Fruit fly (Drosophila melanogaster): ENCODE results near the gene CG31088.

The CG31088 gene

DNA sequence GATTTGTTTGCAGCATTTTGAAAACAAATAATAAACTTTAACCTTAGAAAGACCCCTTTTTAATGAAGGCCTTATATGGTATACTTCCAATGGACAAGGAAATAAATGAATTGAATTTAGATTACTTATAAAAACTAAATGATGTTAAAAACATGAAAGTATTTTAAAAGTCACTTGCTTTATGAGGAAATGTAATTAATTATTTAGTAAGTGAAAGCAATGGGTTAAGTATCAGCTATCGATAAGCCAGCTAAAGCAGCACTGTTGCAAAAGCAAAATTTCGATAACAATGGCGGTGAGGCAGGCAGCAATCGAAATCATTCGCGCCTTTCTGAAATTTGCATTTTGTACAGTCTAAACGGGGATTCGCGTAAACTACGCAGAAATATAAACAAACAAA, 14.4 kb upstream of the CG31088 start, which contains the start of the genes CG32856 and Rbf2 (continued):
- TF ChIP-seq CG2199 (GFP tag; IDR thresholded peaks at IDR 0.05) (no peak), h (optimal IDR thresholded peaks at IDR 0.05) (no peak), chif (GFP tag; optimal IDR thresholded peaks at IDR 0.05) (peak in 1 of 2 experiments; percentile 69), sd (tag; optimal IDR thresholded peaks at IDR 0.05) (no peak), slbo (GFP tag; IDR thresholded peaks at IDR 0.05) (peak; percentile 94), wek (GFP tag; optimal IDR thresholded peaks at IDR 0.05) (peak; percentile 69), CG8281 (tag; optimal IDR thresholded peaks at IDR 0.05) (no peak), NK7.1 (GFP tag; optimal IDR thresholded peaks at IDR 0.05) (no peak), wdn (GFP tag; IDR thresholded peaks at IDR 0.05) (peak; percentile 70), lov (optimal IDR thresholded peaks at IDR 0.05) (no peak), lov (GFP tag; IDR thresholded peaks at IDR 0.05) (no peak), ato (GFP tag; IDR thresholded peaks at IDR 0.05; ENCODE audit: partially characterized antibody) (peak; percentile 89), jing (GFP tag; optimal IDR thresholded peaks at IDR 0.05) (peak; percentile 49), CG7357 (GFP tag; IDR thresholded peaks at IDR 0.05) (0 out of 3 replicates have a peak, but pooled peaks have one; percentile 16), pan (optimal IDR thresholded peaks at IDR 0.05) (no peak), pan (GFP tag; optimal IDR thresholded peaks at IDR 0.05 in 1 of 2, IDR thresholded peaks at IDR 0.05 in 1 of 2) (no peak), CoRest (tag; optimal IDR thresholded peaks at IDR 0.05) (peak; percentile 93), fd96Cb (tag; optimal IDR thresholded peaks at IDR 0.05) (no peak), Hr78 (GFP tag; optimal IDR thresholded peaks at IDR 0.05) (no peak), eyg (GFP tag; optimal IDR thresholded peaks at IDR 0.05) (no peak), kay (GFP tag; optimal IDR thresholded peaks at IDR 0.05) (peak; percentile 39), Asciz (GFP tag; optimal IDR thresholded peaks at IDR 0.05) (no peak), Sox102F (GFP tag; optimal IDR thresholded peaks at IDR 0.05) (peak; percentile 90), CG15269 (tag; optimal IDR thresholded peaks at IDR 0.05) (peak; percentile 90), CG4854 (GFP tag; optimal IDR thresholded peaks at IDR 0.05) (peak; percentile 41), sc (optimal IDR thresholded peaks at IDR 0.05) (no peak), sc (GFP tag; optimal IDR thresholded peaks at IDR 0.05) (no peak), CG2202 (tag; optimal IDR thresholded peaks at IDR 0.05) (peak; percentile 61), br (optimal IDR thresholded peaks at IDR 0.05) (no peak), Taf1 (GFP tag; IDR thresholded peaks at IDR 0.05) (0 out of 2 replicates have a peak, but pooled peaks have one; percentile 13), TFAM (GFP tag; optimal IDR thresholded peaks at IDR 0.05) (no peak), CG1024 (GFP tag; IDR thresholded peaks at IDR 0.05) (no peak), ro (GFP tag; IDR thresholded peaks at IDR 0.05) (no peak), hkb (optimal IDR thresholded peaks at IDR 0.05) (no peak), hkb (GFP tag; IDR thresholded peaks at IDR 0.05) (peak; percentile 73), CG15514 (GFP tag; optimal IDR thresholded peaks at IDR 0.05) (peak; percentile 59), luna (GFP tag; optimal IDR thresholded peaks at IDR 0.05) (peak; percentile 50), B-H2 (GFP tag; optimal IDR thresholded peaks at IDR 0.05) (peak; percentile 90), grn (GFP tag; optimal IDR thresholded peaks at IDR 0.05) (no peak), pita (GFP tag; optimal IDR thresholded peaks at IDR 0.05) (no peak), tna (GFP tag; IDR thresholded peaks at IDR 0.05; ENCODE audit: partially characterized antibody) (peak; percentile 90), CG13296 (GFP tag; optimal IDR thresholded peaks at IDR 0.05) (peak; percentile 76), NC2α (GFP tag; optimal IDR thresholded peaks at IDR 0.05) (no peak), CG10979 (tag; optimal IDR thresholded peaks at IDR 0.05) (peak; percentile 23), ftz-f1 (GFP tag; optimal IDR thresholded peaks at IDR 0.05) (peak; percentile 25), dmrt99B (tag; optimal IDR thresholded peaks at IDR 0.05) (no peak), cg (GFP tag; optimal IDR thresholded peaks at IDR 0.05) (no peak), ranshi (GFP tag; IDR thresholded peaks at IDR 0.05) (peak; percentile 69), CG4707 (GFP tag; optimal IDR thresholded peaks at IDR 0.05) (peak; percentile 50), tup (GFP tag; optimal IDR thresholded peaks at IDR 0.05) (peak; percentile 57), row (GFP tag; IDR thresholded peaks at IDR 0.05) (peak; percentile 95), gcm2 (GFP tag; optimal IDR thresholded peaks at IDR 0.05) (no peak), Ets65A (GFP tag) (peak; percentile 89)
